Worm (Caenorhabditis elegans): ENCODE results near the gene C07E3.9.

The C07E3.9 gene

DNA sequence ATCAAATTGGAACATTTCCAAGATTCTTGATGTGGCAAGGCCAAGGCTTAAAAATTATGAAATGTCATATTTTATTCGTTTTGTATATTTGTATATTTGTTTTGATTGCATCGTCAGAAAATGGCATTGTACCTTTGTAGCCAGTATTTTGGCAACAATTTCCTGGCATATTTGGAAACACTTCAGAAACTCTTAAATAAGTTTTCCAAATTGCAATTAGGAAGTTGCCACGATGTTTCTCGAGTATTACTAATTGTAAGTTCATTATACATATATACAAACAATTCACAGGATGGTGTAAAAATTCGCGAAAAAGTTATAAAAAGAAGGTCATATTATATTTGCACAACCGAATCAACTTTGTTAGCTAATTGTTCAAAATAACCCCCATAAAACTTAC lies 35.3 kb upstream of the C07E3.9 start, which contains the start of gene idpp-8:
TSS of gene idpp-8 (plus strand) at position 301 of the 400 bp plus-strand sequence.
- TF ChIP-seq let-526 (GFP tag; IDR thresholded peaks at IDR 0.05), result no peak
- TF ChIP-seq hlh-12 (tag; optimal IDR thresholded peaks at IDR 0.05), result no peak
- TF ChIP-seq lir-1 (GFP tag; conservative IDR thresholded peaks at IDR 0.05), result no peak
- TF ChIP-seq egrh-3 (GFP tag; IDR thresholded peaks at IDR 0.05), result no peak
- TF ChIP-seq madf-8 (GFP tag; conservative IDR thresholded peaks at IDR 0.05), result no peak
- TF ChIP-seq tbx-9 (tag; optimal IDR thresholded peaks at IDR 0.05; ENCODE audit: borderline replicate concordance), result no peak
- TF ChIP-seq madf-10 (tag; optimal IDR thresholded peaks at IDR 0.05), result no peak
- TF ChIP-seq bed-1 (GFP tag; IDR thresholded peaks at IDR 0.05), result no peak
- TF ChIP-seq ztf-6 (GFP tag; IDR thresholded peaks at IDR 0.05), result no peak
- TF ChIP-seq nhr-90 (tag; optimal IDR thresholded peaks at IDR 0.05), result no peak
- TF ChIP-seq K12H6.12 (tag; optimal IDR thresholded peaks at IDR 0.05), result no peak
- no peak for TF ChIP-seq ztf-22 (GFP tag; optimal IDR thresholded peaks at IDR 0.05)

DNA sequence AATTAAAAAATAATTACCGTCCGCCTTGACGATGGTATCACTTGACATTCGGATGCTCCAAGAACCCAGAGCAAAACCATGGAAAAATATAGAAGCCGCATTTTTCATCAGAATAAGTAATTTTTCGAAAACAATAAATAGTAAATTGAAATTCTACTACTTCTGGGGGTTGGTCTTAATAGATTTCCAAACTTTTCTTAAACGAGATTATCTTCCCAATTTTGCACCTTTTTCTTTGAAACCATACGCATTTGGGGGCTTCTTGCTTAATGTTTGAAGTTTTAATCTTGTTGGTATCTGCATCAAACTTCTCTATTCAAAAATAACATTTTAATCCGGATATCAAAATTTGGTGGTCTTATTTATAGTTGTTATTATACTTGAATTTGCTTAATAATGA lies 34.4 kb upstream of the C07E3.9 start, which contains the start of gene gcy-5:
TSS of gene gcy-5 (minus strand) at position 101 of the 400 bp plus-strand sequence.
- TF ChIP-seq mel-28 (tag; optimal IDR thresholded peaks at IDR 0.05; ENCODE audit: borderline replicate concordance) (no peak), ztf-28 (GFP tag; IDR thresholded peaks at IDR 0.05) (no peak)

DNA sequence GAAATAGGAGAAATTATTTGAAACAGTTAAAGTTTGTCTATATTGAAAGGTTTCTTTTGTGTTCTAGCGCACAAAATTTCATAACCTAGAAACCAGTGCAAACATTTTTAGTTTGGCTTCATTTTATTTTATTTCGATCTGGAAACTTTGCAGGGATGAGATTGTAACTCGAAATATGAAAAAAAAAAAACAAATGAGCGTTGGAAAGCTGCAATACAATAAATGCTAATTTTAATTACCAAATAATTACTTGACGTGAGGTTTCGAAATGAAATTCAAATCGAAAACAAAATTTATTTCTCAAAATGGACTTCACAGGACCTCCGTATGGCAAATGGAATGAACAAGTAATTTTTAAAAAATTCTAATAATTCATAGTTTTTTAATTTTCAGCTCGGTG lies 33.5 kb upstream of the C07E3.9 start, which contains the start of gene M02G9.4:
TSS of gene M02G9.4 (plus strand) at position 301 of the 400 bp plus-strand sequence.
- TF ChIP-seq B0261.1 (tag; optimal IDR thresholded peaks at IDR 0.05) (no peak), cebp-1 (GFP tag; IDR thresholded peaks at IDR 0.05) (no peak), cebp-1 (tag; optimal IDR thresholded peaks at IDR 0.05) (no peak), ztf-18 (tag; optimal IDR thresholded peaks at IDR 0.05) (no peak), Y95B8A.8 (GFP tag; IDR thresholded peaks at IDR 0.05) (no peak)

DNA sequence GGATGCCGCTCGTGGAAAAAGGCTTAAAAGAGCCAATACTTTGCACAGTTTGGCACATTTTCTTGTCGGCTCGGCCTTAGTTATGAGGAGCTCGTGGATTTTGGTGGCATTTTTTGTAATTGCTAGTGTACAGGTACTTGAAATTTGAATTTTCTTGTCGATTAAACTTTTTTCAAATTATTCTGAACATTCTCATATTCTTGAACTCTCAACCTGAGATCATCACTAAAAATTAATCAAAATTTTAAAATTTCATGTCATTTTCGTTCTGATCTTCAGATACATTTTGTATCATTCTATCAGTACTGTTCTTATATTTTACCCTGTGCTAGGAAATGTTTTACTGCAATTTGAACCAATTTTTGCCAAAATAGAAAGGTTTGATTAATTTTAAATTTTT lies 29.1 kb upstream of the C07E3.9 start, which contains the start of gene idpp-4:
TSS of gene idpp-4 (plus strand) at position 51 of the 400 bp plus-strand sequence.
- TF ChIP-seq lin-26 (GFP tag; IDR thresholded peaks at IDR 0.05) (no peak), nfyb-1 (GFP tag; IDR thresholded peaks at IDR 0.05) (no peak), F57C9.4 (tag; optimal IDR thresholded peaks at IDR 0.05) (no peak), ztf-3 (GFP tag; optimal IDR thresholded peaks at IDR 0.05) (no peak), Y79H2A.3 (GFP tag; conservative IDR thresholded peaks at IDR 0.05) (no peak), ceh-58 (GFP tag; IDR thresholded peaks at IDR 0.05) (no peak), mes-4 (tag; optimal IDR thresholded peaks at IDR 0.05) (no peak), mcd-1 (GFP tag; IDR thresholded peaks at IDR 0.05) (no peak), nhr-120 (GFP tag; IDR thresholded peaks at IDR 0.05) (no peak), bed-1 (GFP tag; IDR thresholded peaks at IDR 0.05) (no peak), ceh-27 (GFP tag; optimal IDR thresholded peaks at IDR 0.05) (no peak), snpc-4 (GFP tag; optimal IDR thresholded peaks at IDR 0.05) (no peak), snpc-4 (tag; optimal IDR thresholded peaks at IDR 0.05) (no peak), egrh-3 (GFP tag; IDR thresholded peaks at IDR 0.05) (no peak), lin-35 (GFP tag; optimal IDR thresholded peaks at IDR 0.05) (no peak), gei-17 (GFP tag; optimal IDR thresholded peaks at IDR 0.05) (no peak)

DNA sequence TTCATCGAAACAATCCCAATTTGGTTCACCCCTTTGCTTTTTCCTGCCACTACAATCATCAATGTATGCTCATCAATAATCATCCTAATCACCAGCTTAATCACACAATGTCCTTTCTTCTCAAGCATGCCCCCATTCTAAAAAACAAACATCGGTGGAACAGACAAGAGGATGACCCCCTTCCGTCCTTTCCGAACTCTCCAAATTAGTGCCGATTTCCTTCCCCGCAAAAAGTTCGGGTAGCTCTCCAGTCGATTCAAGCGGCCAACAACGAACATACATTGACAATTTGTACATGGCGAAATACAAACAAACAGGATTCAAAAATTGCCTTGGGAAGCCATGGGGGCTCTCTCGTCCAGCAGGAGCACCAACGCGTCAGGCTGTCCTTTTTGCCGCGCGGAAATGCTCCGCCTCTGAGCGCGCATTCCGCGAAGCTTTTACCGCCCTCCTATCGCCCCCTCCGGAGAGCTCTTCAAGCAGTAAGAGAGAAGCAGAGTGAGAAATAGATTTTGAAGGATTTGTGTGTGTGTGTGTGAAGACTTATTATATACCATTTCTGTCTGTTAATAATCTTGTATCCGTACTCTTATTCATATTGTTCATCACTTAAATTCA lies 24.8 kb upstream of the C07E3.9 start, which contains the start of gene appg-1:
TSS of gene appg-1 (plus strand) at position 427 of the 618 bp plus-strand sequence.
- TF ChIP-seq lin-35 (GFP tag; optimal IDR thresholded peaks at IDR 0.05) (no peak), F22D6.2 (tag; optimal IDR thresholded peaks at IDR 0.05) (no peak), egrh-3 (GFP tag; IDR thresholded peaks at IDR 0.05) (peak; percentile 76; the same call in 1 of the 2 replicates), zfh-2 (GFP tag; conservative IDR thresholded peaks at IDR 0.05) (peak; percentile 87), snpc-1.1 (tag; optimal IDR thresholded peaks at IDR 0.05; ENCODE audit: insufficient read depth) (no peak)
